Fruit fly (Drosophila melanogaster) whole organism, prepupa: ENCODE results near the gene slmb.

ENCODE experiments used
- CG10669 ChIP-seq: fragments of 200-800 bp; sonication (Bioruptor generic); optimal IDR thresholded peaks from 3 replicates; lab custom pipeline; 2018; ENCODE audit warnings: missing biosample characterization, mild to moderate bottlenecking, missing genetic modification characterization, moderate library complexity
- CG11294 ChIP-seq: fragments of 200-800 bp; sonication (Bioruptor generic); IDR thresholded peaks from 2 replicates; pipeline ENCODE4 v1.3.6; 2022; ENCODE audit warnings: missing biosample characterization, missing genetic modification characterization
- CG11762 ChIP-seq: fragments of 200-800 bp; sonication (Bioruptor generic); optimal IDR thresholded peaks from 3 replicates; lab custom pipeline; 2016; ENCODE audit warnings: missing biosample characterization, missing genetic modification characterization; ENCODE audit not compliant: insufficient read depth
- CG11902 ChIP-seq: fragments of 200-800 bp; sonication (Bioruptor generic); optimal IDR thresholded peaks from 3 replicates; lab custom pipeline; 2016; ENCODE audit warnings: missing biosample characterization, missing genetic modification characterization
- CG15336 ChIP-seq: fragments of 200-800 bp; sonication (Bioruptor generic); IDR thresholded peaks from 2 replicates; pipeline ENCODE4 v1.3.6; 2022; ENCODE audit warnings: missing biosample characterization, missing genetic modification characterization
- CG1621 ChIP-seq: fragments of 200-800 bp; sonication (Bioruptor generic); optimal IDR thresholded peaks from 3 replicates; lab custom pipeline; 2018; ENCODE audit warnings: missing biosample characterization, mild to moderate bottlenecking, missing genetic modification characterization
- CG34406 ChIP-seq: fragments of 200-800 bp; sonication (Bioruptor generic); optimal IDR thresholded peaks from 3 replicates; lab custom pipeline; 2016; ENCODE audit warnings: missing biosample characterization, missing genetic modification characterization
- CG4318 ChIP-seq: fragments of 200-800 bp; sonication (Bioruptor generic); optimal IDR thresholded peaks from 3 replicates; lab custom pipeline; 2017; ENCODE audit warnings: missing biosample characterization, mild to moderate bottlenecking, missing genetic modification characterization
- CG6276 ChIP-seq: fragments of 200-800 bp; sonication (Bioruptor generic); optimal IDR thresholded peaks from 2 replicates; lab custom pipeline; 2017; ENCODE audit warnings: missing biosample characterization, mild to moderate bottlenecking, missing genetic modification characterization
- CG6792 ChIP-seq: fragments of 200-800 bp; sonication (Bioruptor generic); optimal IDR thresholded peaks from 3 replicates; lab custom pipeline; 2016; ENCODE audit warnings: missing biosample characterization, missing genetic modification characterization
- CG6808 ChIP-seq: fragments of 200-800 bp; sonication (Bioruptor generic); optimal IDR thresholded peaks from 3 replicates; lab custom pipeline; 2017; ENCODE audit warnings: missing biosample characterization, missing genetic modification characterization, mild to moderate bottlenecking, moderate library complexity, missing genetic modification reagents
- CG6854 ChIP-seq: fragments of 200-800 bp; sonication (Bioruptor generic); optimal IDR thresholded peaks from 2 replicates; lab custom pipeline; 2017; ENCODE audit warnings: missing biosample characterization, mild to moderate bottlenecking, missing genetic modification characterization
- CG7368 ChIP-seq: fragments of 200-800 bp; sonication (Bioruptor generic); optimal IDR thresholded peaks from 3 replicates; lab custom pipeline; 2016; ENCODE audit warnings: missing biosample characterization, missing genetic modification characterization
- CG8119 ChIP-seq: fragments of 200-800 bp; sonication (Bioruptor generic); IDR thresholded peaks from 3 replicates; pipeline ENCODE4 v1.3.6; 2022; ENCODE audit warnings: missing biosample characterization, missing genetic modification characterization
- CG8319 ChIP-seq: fragments of 200-800 bp; sonication (Bioruptor generic); optimal IDR thresholded peaks from 3 replicates; lab custom pipeline; 2016; ENCODE audit warnings: missing biosample characterization, missing genetic modification characterization
- CG8632 ChIP-seq: fragments of 200-800 bp; sonication (Bioruptor generic); optimal IDR thresholded peaks from 3 replicates; lab custom pipeline; 2016; ENCODE audit warnings: missing biosample characterization, missing genetic modification characterization
- Eip75B ChIP-seq: fragments of 200-800 bp; sonication (Bioruptor generic); optimal IDR thresholded peaks from 3 replicates; lab custom pipeline; 2016; ENCODE audit warnings: missing biosample characterization, missing genetic modification characterization
- Eip78C ChIP-seq: fragments of 200-800 bp; sonication (Bioruptor generic); peaks from one replicate; lab custom pipeline; 2016; ENCODE audit warnings: missing biosample characterization, missing genetic modification characterization
- Eip93F ChIP-seq: fragments of 200-800 bp; sonication (Bioruptor generic); optimal IDR thresholded peaks from 2 replicates; lab custom pipeline; 2016; ENCODE audit warnings: missing biosample characterization, mild to moderate bottlenecking, missing genetic modification characterization
- Ets96B ChIP-seq: fragments of 200-800 bp; optimal IDR thresholded peaks from 2 replicates; lab custom pipeline; 2019; ENCODE audit warnings: missing biosample characterization, mild to moderate bottlenecking, missing genetic modification characterization, moderate library complexity
- Gug ChIP-seq: fragments of 200-800 bp; sonication (Bioruptor generic); IDR thresholded peaks from 2 replicates; pipeline ENCODE4 v1.3.6; 2022; ENCODE audit warnings: missing biosample characterization, missing genetic modification characterization
- Hr38 ChIP-seq: sonication (Bioruptor generic); optimal IDR thresholded peaks from 2 replicates; lab custom pipeline; 2016; ENCODE audit warnings: missing biosample characterization, missing genetic modification characterization
- Hr39 ChIP-seq: fragments of 200-800 bp; sonication (Bioruptor generic); optimal IDR thresholded peaks from 2 replicates; lab custom pipeline; 2016; ENCODE audit warnings: missing biosample characterization, missing genetic modification characterization
- Hr4 ChIP-seq: fragments of 200-800 bp; sonication (Bioruptor generic); optimal IDR thresholded peaks from 3 replicates; lab custom pipeline; 2016; ENCODE audit warnings: missing biosample characterization, missing genetic modification characterization
- Lpt ChIP-seq: fragments of 200-800 bp; sonication (Bioruptor generic); optimal IDR thresholded peaks from 3 replicates; lab custom pipeline; 2016; ENCODE audit warnings: missing biosample characterization, missing genetic modification characterization
- Met ChIP-seq: fragments of 200-800 bp; sonication (Bioruptor generic); optimal IDR thresholded peaks from 3 replicates; lab custom pipeline; 2016; ENCODE audit warnings: missing biosample characterization, missing genetic modification characterization
- OdsH ChIP-seq: fragments of 200-800 bp; sonication (Bioruptor generic); optimal IDR thresholded peaks from 3 replicates; lab custom pipeline; 2016; ENCODE audit warnings: missing biosample characterization, missing genetic modification characterization
- Smox ChIP-seq: fragments of 200-800 bp; sonication (Bioruptor generic); optimal IDR thresholded peaks from 3 replicates; lab custom pipeline; 2016; ENCODE audit warnings: missing biosample characterization, missing genetic modification characterization
- Sox102F ChIP-seq: fragments of 200-800 bp; sonication (Bioruptor generic); optimal IDR thresholded peaks from 2 replicates; lab custom pipeline; 2016; ENCODE audit warnings: missing biosample characterization, mild to moderate bottlenecking, missing genetic modification characterization
- Sox14 ChIP-seq: fragments of 200-800 bp; sonication (Bioruptor generic); optimal IDR thresholded peaks from 3 replicates; lab custom pipeline; 2016; ENCODE audit warnings: missing biosample characterization, missing genetic modification characterization
- achi ChIP-seq: fragments of 200-800 bp; sonication (Bioruptor generic); optimal IDR thresholded peaks from 3 replicates; lab custom pipeline; 2016; ENCODE audit warnings: missing biosample characterization, missing genetic modification characterization
- dac ChIP-seq: fragments of 200-800 bp; sonication (Bioruptor generic); optimal IDR thresholded peaks from 2 replicates; lab custom pipeline; 2017; ENCODE audit warnings: missing biosample characterization, mild to moderate bottlenecking, missing genetic modification characterization
- dsx ChIP-seq: fragments of 200-800 bp; optimal IDR thresholded peaks from 3 replicates; lab custom pipeline; 2019; ENCODE audit warnings: missing biosample characterization, mild to moderate bottlenecking, missing genetic modification characterization, moderate library complexity; ENCODE audit not compliant: poor library complexity, severe bottlenecking
- eg ChIP-seq: fragments of 200-800 bp; sonication (Bioruptor generic); IDR thresholded peaks from 3 replicates; pipeline ENCODE4 v1.3.6; 2022; ENCODE audit warnings: missing biosample characterization, missing genetic modification characterization
- esn ChIP-seq: fragments of 200-800 bp; sonication (Bioruptor generic); optimal IDR thresholded peaks from 2 replicates; lab custom pipeline; 2016; ENCODE audit warnings: missing biosample characterization, mild to moderate bottlenecking, missing genetic modification characterization, moderate library complexity
- fd59A ChIP-seq: fragments of 200-800 bp; sonication (Bioruptor generic); optimal IDR thresholded peaks from 2 replicates; lab custom pipeline; 2017; ENCODE audit warnings: missing biosample characterization, mild to moderate bottlenecking, missing genetic modification characterization, missing genetic modification reagents
- fd85E ChIP-seq: fragments of 200-800 bp; sonication (Bioruptor generic); optimal IDR thresholded peaks from 3 replicates; lab custom pipeline; 2016; ENCODE audit warnings: missing biosample characterization, missing genetic modification characterization
- fkh ChIP-seq: fragments of 200-800 bp; sonication (Bioruptor generic); optimal IDR thresholded peaks from 3 replicates; lab custom pipeline; 2017; ENCODE audit warnings: missing biosample characterization, mild to moderate bottlenecking, missing genetic modification characterization, moderate library complexity
- lz ChIP-seq: fragments of 200-800 bp; sonication (Bioruptor generic); optimal IDR thresholded peaks from 3 replicates; lab custom pipeline; 2016; ENCODE audit warnings: missing biosample characterization, missing genetic modification characterization
- net ChIP-seq: fragments of 200-800 bp; sonication (Bioruptor generic); optimal IDR thresholded peaks from 3 replicates; lab custom pipeline; 2016; ENCODE audit warnings: missing biosample characterization, missing genetic modification characterization
- salr ChIP-seq, 2 experiments: fragments of 200-800 bp; sonication (Bioruptor generic); optimal IDR thresholded peaks; 3 replicates each; lab custom pipeline; 2016 to 2018; ENCODE audit warnings: missing biosample characterization in 2 of 2, missing genetic modification characterization in 2 of 2, mild to moderate bottlenecking in 1 of 2
- spab ChIP-seq: fragments of 200-800 bp; sonication (Bioruptor generic); optimal IDR thresholded peaks from 2 replicates; lab custom pipeline; 2017; ENCODE audit warnings: missing biosample characterization, mild to moderate bottlenecking, missing genetic modification characterization, missing genetic modification reagents
- svp ChIP-seq: fragments of 200-800 bp; sonication (Bioruptor generic); peaks from one replicate; lab custom pipeline; 2016; ENCODE audit warnings: missing biosample characterization, missing genetic modification characterization
- topi ChIP-seq: fragments of 200-800 bp; sonication (Bioruptor generic); optimal IDR thresholded peaks from 3 replicates; lab custom pipeline; 2016; ENCODE audit warnings: missing biosample characterization, missing genetic modification characterization
- vri ChIP-seq: fragments of 200-800 bp; sonication (Bioruptor generic); optimal IDR thresholded peaks from 3 replicates; lab custom pipeline; 2016; ENCODE audit warnings: missing biosample characterization, mild to moderate bottlenecking, missing genetic modification characterization

slmb gene

DNA sequence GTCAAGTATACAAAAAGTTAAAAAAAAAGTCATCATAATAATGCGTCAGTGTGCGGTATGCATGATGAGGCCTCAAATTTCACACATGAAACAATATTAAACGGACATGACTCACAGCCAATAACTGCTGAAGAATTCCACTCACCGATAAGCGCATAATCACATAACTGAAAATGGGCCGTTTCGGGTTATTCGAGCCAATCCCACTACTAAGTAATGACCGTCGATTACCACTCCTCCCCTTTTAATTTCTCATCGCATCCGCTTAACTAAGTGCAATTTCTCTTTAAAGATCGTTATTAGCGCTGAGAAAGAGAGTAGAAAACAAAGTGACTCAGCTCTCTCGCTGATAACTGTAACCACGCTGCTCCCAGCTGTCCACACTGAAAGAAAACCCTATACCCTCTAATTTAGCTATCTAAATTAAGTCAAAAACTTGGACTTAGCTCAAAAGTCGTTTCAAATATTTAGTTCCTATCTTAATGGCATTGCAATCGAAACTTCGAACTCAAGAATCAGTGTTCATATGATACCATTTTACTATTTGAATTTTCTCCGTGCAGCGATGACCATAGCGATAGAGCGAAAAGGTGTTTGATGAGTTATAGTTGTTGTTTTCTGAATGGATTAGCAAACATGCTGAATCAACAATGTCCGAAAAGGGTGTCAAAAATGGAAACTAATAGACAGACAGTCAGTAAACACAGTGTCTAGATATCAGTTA is 14.4 kb downstream of the slmb start (continued):
- no peak for TF ChIP-seq CG6808 (GFP tag; lab: Kevin White, UChicago)
- TF ChIP-seq CG11294 = peak; percentile 62; the same call in 1 of the 2 replicates
- no peak for TF ChIP-seq Hr38 (GFP tag; lab: Kevin White, UChicago)
- TF ChIP-seq CG8632 (GFP tag; lab: Kevin White, UChicago) = peak; percentile 62
- TF ChIP-seq topi = peak; percentile 53
- TF ChIP-seq lz (GFP tag; lab: Kevin White, UChicago) = peak; percentile 63
- TF ChIP-seq CG1621 (tag; lab: Kevin White, UChicago) = peak; percentile 57
- TF ChIP-seq CG6792 (GFP tag; lab: Kevin White, UChicago) = peak; percentile 66
- TF ChIP-seq Hr39 (GFP tag; lab: Kevin White, UChicago) = peak; percentile 70
- peak; percentile 83 for TF ChIP-seq OdsH (GFP tag; lab: Kevin White, UChicago)
- TF ChIP-seq achi (GFP tag; lab: Kevin White, UChicago) = peak; percentile 75
- TF ChIP-seq CG4318 = no peak
- TF ChIP-seq spab (GFP tag; lab: Kevin White, UChicago) = no peak
- peak; percentile 95 for TF ChIP-seq Eip78C (GFP tag; lab: Kevin White, UChicago)
- peak; percentile 70 for TF ChIP-seq esn
- TF ChIP-seq salr (GFP tag; optimal IDR thresholded peaks at IDR 0.05; lab: Kevin White, UChicago) = peak; percentile 51 to 66
- peak; percentile 25 for TF ChIP-seq dsx (GFP tag; lab: Kevin White, UChicago)
- TF ChIP-seq net (GFP tag; lab: Kevin White, UChicago) = peak; percentile 78
- no peak for TF ChIP-seq Eip93F (GFP tag; lab: Kevin White, UChicago)
- peak; percentile 81 for TF ChIP-seq svp
- TF ChIP-seq vri = peak; percentile 67
- TF ChIP-seq CG34406 (GFP tag; lab: Kevin White, UChicago) = peak; percentile 64
- TF ChIP-seq Sox14 (GFP tag; lab: Kevin White, UChicago) = peak; percentile 72
- TF ChIP-seq CG6276 (GFP tag; lab: Kevin White, UChicago) = no peak
- TF ChIP-seq fd85E = no peak
- peak; percentile 28 for TF ChIP-seq CG8319 (GFP tag; lab: Kevin White, UChicago)
- peak; percentile 76 for TF ChIP-seq Eip75B (GFP tag; lab: Kevin White, UChicago)
- TF ChIP-seq Smox = no peak
- TF ChIP-seq CG6854 (GFP tag; lab: Kevin White, UChicago) = no peak
- peak; percentile 93 for TF ChIP-seq CG15336 (GFP tag; lab: Robert Waterston, UW)
- no peak for TF ChIP-seq Sox102F (GFP tag; lab: Kevin White, UChicago)
- TF ChIP-seq eg (GFP tag; lab: Robert Waterston, UW) = peak; percentile 89
- peak; percentile 6 for TF ChIP-seq fd59A
- TF ChIP-seq CG10669 (GFP tag; lab: Kevin White, UChicago) = no peak
- TF ChIP-seq dac (GFP tag; lab: Kevin White, UChicago) = peak; percentile 52
- TF ChIP-seq CG7368 (GFP tag; lab: Kevin White, UChicago) = peak; percentile 52

dm6 chr3R:21111964-21112740 is 15.1 kb downstream of the slmb start:
- TF ChIP-seq lz (GFP tag; lab: Kevin White, UChicago) = peak; percentile 42
- TF ChIP-seq fkh (GFP tag; lab: Kevin White, UChicago) = no peak
- TF ChIP-seq Hr39 (GFP tag; lab: Kevin White, UChicago) = peak; percentile 56
- peak; percentile 41 for TF ChIP-seq dac (GFP tag; lab: Kevin White, UChicago)
- TF ChIP-seq topi = peak; percentile 52
- TF ChIP-seq CG15336 (GFP tag; lab: Robert Waterston, UW) = peak; percentile 40; the same call in 1 of the 2 replicates
- TF ChIP-seq CG4318 = peak; percentile 42
- peak; percentile 28 for TF ChIP-seq CG6808 (GFP tag; lab: Kevin White, UChicago)
- peak; percentile 71 for TF ChIP-seq Met (GFP tag; lab: Kevin White, UChicago)
- peak; percentile 7 for TF ChIP-seq CG8632 (GFP tag; lab: Kevin White, UChicago)
- peak; percentile 26 for TF ChIP-seq net (GFP tag; lab: Kevin White, UChicago)
- peak; percentile 45; the same call in 2 of the 3 replicates for TF ChIP-seq CG8119
- peak; percentile 68 for TF ChIP-seq Sox102F (GFP tag; lab: Kevin White, UChicago)
- TF ChIP-seq CG11902 (GFP tag; lab: Kevin White, UChicago) = peak; percentile 0
- peak; percentile 23 for TF ChIP-seq CG6792 (GFP tag; lab: Kevin White, UChicago)
- peak; percentile 89 for TF ChIP-seq svp
- TF ChIP-seq achi (GFP tag; lab: Kevin White, UChicago) = peak; percentile 39
- TF ChIP-seq CG11762 (GFP tag; lab: Kevin White, UChicago) = peak; percentile 10
- peak; percentile 64 for TF ChIP-seq Hr4
- TF ChIP-seq dsx (GFP tag; lab: Kevin White, UChicago) = no peak
- TF ChIP-seq Ets96B (tag; lab: Kevin White, UChicago) = peak; percentile 6
- TF ChIP-seq Gug (GFP tag; lab: Robert Waterston, UW) = 0 out of 2 replicates have a peak, but pooled peaks have one; percentile 25
- peak; percentile 61 for TF ChIP-seq Eip93F (GFP tag; lab: Kevin White, UChicago)
- TF ChIP-seq Lpt (GFP tag; lab: Kevin White, UChicago) = peak; percentile 40
- no peak for TF ChIP-seq vri
- peak; percentile 47 for TF ChIP-seq CG34406 (GFP tag; lab: Kevin White, UChicago)
